Fruit fly (Drosophila melanogaster): ENCODE data around the gene Ir75a.

Gene Ir75a

dm6 chr3L:17856655-17857479, 39.1 kb upstream of the Ir75a start, which contains the start of gene CG5535 (continued):
- peak; percentile 68 for TF ChIP-seq CG1529 (GFP tag; optimal IDR thresholded peaks at IDR 0.05)
- peak; percentile 36 for TF ChIP-seq psq (GFP tag; optimal IDR thresholded peaks at IDR 0.05)
- peak; percentile 61 for TF ChIP-seq CG18011 (GFP tag; optimal IDR thresholded peaks at IDR 0.05)
- no peak for TF ChIP-seq Elba2 (GFP tag; optimal IDR thresholded peaks at IDR 0.05)
- TF ChIP-seq eyg (GFP tag; optimal IDR thresholded peaks at IDR 0.05) = no peak
- peak; percentile 17 for TF ChIP-seq nom (GFP tag; optimal IDR thresholded peaks at IDR 0.05)
- TF ChIP-seq CrebB (tag; optimal IDR thresholded peaks at IDR 0.05) = no peak
- no peak for TF ChIP-seq prd (optimal IDR thresholded peaks at IDR 0.05)
- peak; percentile 62 for TF ChIP-seq prd (GFP tag; IDR thresholded peaks at IDR 0.05)
- no peak for TF ChIP-seq inv (GFP tag; IDR thresholded peaks at IDR 0.05; ENCODE audit: partially characterized antibody)
- TF ChIP-seq Dip2 (GFP tag; IDR thresholded peaks at IDR 0.05) = no peak
- no peak; the same call in 2 of the 3 replicates for TF ChIP-seq CG3726 (GFP tag; IDR thresholded peaks at IDR 0.05)
- TF ChIP-seq CG17829 (tag; optimal IDR thresholded peaks at IDR 0.05) = peak; percentile 86
- TF ChIP-seq CG6175 (GFP tag; IDR thresholded peaks at IDR 0.05) = peak; percentile 35; the same call in 1 of the 3 replicates
- peak; percentile 47 for TF ChIP-seq ERR (GFP tag; optimal IDR thresholded peaks at IDR 0.05)
- TF ChIP-seq CG18262 (tag; optimal IDR thresholded peaks at IDR 0.05) = peak; percentile 96
- no peak for TF ChIP-seq Hr39 (optimal IDR thresholded peaks at IDR 0.05)
- TF ChIP-seq CG1233 (GFP tag; optimal IDR thresholded peaks at IDR 0.05) = peak; percentile 87
- TF ChIP-seq ewg (GFP tag; optimal IDR thresholded peaks at IDR 0.05) = peak; percentile 63

- TF ChIP-seq NFAT (GFP tag; IDR thresholded peaks at IDR 0.05) (no peak), Gsc (GFP tag; IDR thresholded peaks at IDR 0.05) (no peak), cg (GFP tag; optimal IDR thresholded peaks at IDR 0.05) (no peak), CG15011 (GFP tag; optimal IDR thresholded peaks at IDR 0.05) (no peak), CG7839 (tag; optimal IDR thresholded peaks at IDR 0.05) (no peak), hkb (optimal IDR thresholded peaks at IDR 0.05) (no peak), hkb (GFP tag; IDR thresholded peaks at IDR 0.05) (no peak), ttk (GFP tag; IDR thresholded peaks at IDR 0.05) (no peak), knrl (GFP tag; IDR thresholded peaks at IDR 0.05; ENCODE audit: partially characterized antibody) (no peak), z (GFP tag; IDR thresholded peaks at IDR 0.05) (no peak), CG1647 (GFP tag; optimal IDR thresholded peaks at IDR 0.05) (no peak), kah (GFP tag; optimal IDR thresholded peaks at IDR 0.05) (peak; percentile 8), row (GFP tag; IDR thresholded peaks at IDR 0.05) (peak; percentile 84), odd (GFP tag; optimal IDR thresholded peaks at IDR 0.05) (no peak), phol (tag; optimal IDR thresholded peaks at IDR 0.05) (peak; percentile 23), pzg (GFP tag; optimal IDR thresholded peaks at IDR 0.05) (peak; percentile 33), CG13775 (GFP tag; optimal IDR thresholded peaks at IDR 0.05) (no peak), sim (GFP tag; IDR thresholded peaks at IDR 0.05) (no peak), ftz-f1 (GFP tag; optimal IDR thresholded peaks at IDR 0.05) (no peak), corto (GFP tag; optimal IDR thresholded peaks at IDR 0.05) (no peak), CG2120 (GFP tag; optimal IDR thresholded peaks at IDR 0.05) (no peak), YL-1 (GFP tag; optimal IDR thresholded peaks at IDR 0.05) (peak; percentile 60), pfk (GFP tag; optimal IDR thresholded peaks at IDR 0.05) (no peak), CG2875 (GFP tag; optimal IDR thresholded peaks at IDR 0.05) (no peak), fd3F (GFP tag; optimal IDR thresholded peaks at IDR 0.05) (no peak), MTF-1 (GFP tag; optimal IDR thresholded peaks at IDR 0.05; ENCODE audit: borderline replicate concordance) (no peak), sens (GFP tag) (no peak), ro (GFP tag; IDR thresholded peaks at IDR 0.05) (no peak), CG17612 (GFP tag; IDR thresholded peaks at IDR 0.05) (no peak), CG4854 (GFP tag; optimal IDR thresholded peaks at IDR 0.05) (no peak), CG14014 (GFP tag; IDR thresholded peaks at IDR 0.05) (no peak), Lhr (GFP tag; optimal IDR thresholded peaks at IDR 0.05) (no peak)
These were observed 31.8 kb upstream of the Ir75a start, which contains the start of gene TrpRS-m for dm6 chr3L:17849517-17849916. TSS of gene TrpRS-m (plus strand) at chr3L:17849727.

All from whole organism, embryonic.